Worm (Caenorhabditis elegans): ENCODE measurements around the gene irld-11.

ce11 chrV:1685328-1685727, 30.4 kb downstream of the irld-11 start, which contains the start of gene srh-5:
- no peak for TF ChIP-seq nhr-11 (tag; optimal IDR thresholded peaks at IDR 0.05)
- TF ChIP-seq aha-1 (tag; optimal IDR thresholded peaks at IDR 0.05) = no peak
- TF ChIP-seq ceh-82 (tag; optimal IDR thresholded peaks at IDR 0.05) = no peak
- no peak for TF ChIP-seq unc-62 (GFP tag; optimal IDR thresholded peaks at IDR 0.05)
- TF ChIP-seq lsy-2 (tag; optimal IDR thresholded peaks at IDR 0.05) = no peak
- no peak for TF ChIP-seq nhr-12 (tag; optimal IDR thresholded peaks at IDR 0.05)

Data from whole organism, L1 larva.